Fruit fly (Drosophila melanogaster): ENCODE results near the gene S-Lap2.

DNA sequence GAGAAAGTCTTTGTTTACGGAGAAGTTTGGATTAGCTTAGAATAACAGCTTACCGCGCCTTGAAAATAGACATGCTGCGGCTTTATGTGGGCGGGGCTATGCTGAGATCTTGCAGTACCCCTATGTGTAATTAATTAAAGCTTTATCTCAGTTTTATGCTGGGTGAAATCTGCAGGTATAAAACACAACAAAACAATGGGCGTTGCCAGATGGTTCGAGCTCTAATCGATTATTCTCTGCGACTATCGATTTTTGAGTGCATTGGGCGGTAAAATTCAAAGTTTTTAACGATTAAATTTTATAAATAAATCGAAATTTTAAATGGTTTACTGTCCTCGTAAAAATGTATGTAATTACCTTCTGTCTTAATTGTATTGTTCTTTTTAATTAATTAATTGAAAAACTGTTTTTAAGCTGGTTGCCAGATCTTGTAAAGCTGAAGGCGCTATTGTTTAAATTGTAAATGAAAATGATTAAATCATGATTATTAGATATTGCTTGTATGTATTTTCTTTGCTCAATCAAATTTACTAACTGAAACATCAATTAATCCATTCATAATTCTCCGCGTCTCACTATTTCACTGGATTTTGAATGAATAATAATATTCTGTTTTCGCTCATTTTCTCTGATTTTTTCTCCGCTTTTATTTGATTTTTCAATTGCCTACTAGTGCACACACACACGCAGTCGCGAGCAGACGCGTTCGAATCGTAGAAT is 4.2 kb downstream of the S-Lap2 start, which contains the start of the genes GAPsec and Zasp66:
- no peak for TF ChIP-seq CG8478 (optimal IDR thresholded peaks at IDR 0.05)
- no peak for TF ChIP-seq CTCF (optimal IDR thresholded peaks at IDR 0.05)

Data from S2 (cell line).